Fruit fly (Drosophila melanogaster): ENCODE results near the gene RhoGAP15B.

Gene RhoGAP15B

dm6 chrX:16930465-16931286, 12.4 kb upstream of the RhoGAP15B start (continued):
- no peak for TF ChIP-seq trh (GFP tag; optimal IDR thresholded peaks at IDR 0.05)
- no peak for TF ChIP-seq NC2β (GFP tag; optimal IDR thresholded peaks at IDR 0.05)
- TF ChIP-seq MTF-1 (GFP tag; optimal IDR thresholded peaks at IDR 0.05; ENCODE audit: borderline replicate concordance) = peak; percentile 29
- peak; percentile 60 for TF ChIP-seq CG3847 (GFP tag; IDR thresholded peaks at IDR 0.05)
- no peak for TF ChIP-seq grn (GFP tag; optimal IDR thresholded peaks at IDR 0.05)
- TF ChIP-seq HHEX (GFP tag; optimal IDR thresholded peaks at IDR 0.05) = peak; percentile 68
- peak; percentile 3 for TF ChIP-seq CG2202 (tag; optimal IDR thresholded peaks at IDR 0.05)
- TF ChIP-seq MBD-R2 (GFP tag; IDR thresholded peaks at IDR 0.05) = peak; percentile 27; the same call in 1 of the 2 replicates
- TF ChIP-seq Atf3 (GFP tag; optimal IDR thresholded peaks at IDR 0.05) = no peak
- TF ChIP-seq sim (GFP tag; IDR thresholded peaks at IDR 0.05) = 0 out of 2 replicates have a peak, but pooled peaks have one; percentile 22
- TF ChIP-seq sc (optimal IDR thresholded peaks at IDR 0.05) = no peak
- TF ChIP-seq sc (GFP tag; optimal IDR thresholded peaks at IDR 0.05) = peak; percentile 17
- peak; percentile 75 for TF ChIP-seq ttk (GFP tag; IDR thresholded peaks at IDR 0.05)
- peak; percentile 1 for TF ChIP-seq Max (GFP tag; optimal IDR thresholded peaks at IDR 0.05)
- no peak for TF ChIP-seq CG8944 (GFP tag; optimal IDR thresholded peaks at IDR 0.05)
- peak; percentile 57 for TF ChIP-seq lilli (GFP tag; optimal IDR thresholded peaks at IDR 0.05)
- peak; percentile 55 for TF ChIP-seq CG18476 (GFP tag; optimal IDR thresholded peaks at IDR 0.05)
- peak; percentile 4 for TF ChIP-seq B-H2 (GFP tag; optimal IDR thresholded peaks at IDR 0.05)
- TF ChIP-seq CG10959 (GFP tag; IDR thresholded peaks at IDR 0.05) = 0 out of 2 replicates have a peak, but pooled peaks have one; percentile 27
- TF ChIP-seq Kr (GFP tag; optimal IDR thresholded peaks at IDR 0.05) = no peak
- TF ChIP-seq CG13123 (GFP tag; optimal IDR thresholded peaks at IDR 0.05) = no peak
- no peak for TF ChIP-seq tio (GFP tag; optimal IDR thresholded peaks at IDR 0.05)
- no peak for TF ChIP-seq CG10654 (GFP tag; optimal IDR thresholded peaks at IDR 0.05)
- TF ChIP-seq D19A (tag; optimal IDR thresholded peaks at IDR 0.05) = peak; percentile 48
- peak; percentile 66 for TF ChIP-seq CG3281 (GFP tag; optimal IDR thresholded peaks at IDR 0.05)
- TF ChIP-seq eyg (GFP tag; optimal IDR thresholded peaks at IDR 0.05) = no peak
- no peak for TF ChIP-seq CG9876 (GFP tag; optimal IDR thresholded peaks at IDR 0.05)
- TF ChIP-seq CG14050 (GFP tag; IDR thresholded peaks at IDR 0.05) = peak; percentile 45; the same call in 2 of the 3 replicates
- TF ChIP-seq ara (GFP tag; IDR thresholded peaks at IDR 0.05) = peak; percentile 57; the same call in 1 of the 2 replicates
- TF ChIP-seq pzg (GFP tag; optimal IDR thresholded peaks at IDR 0.05) = no peak
- peak; percentile 37 for TF ChIP-seq CG3407 (GFP tag; optimal IDR thresholded peaks at IDR 0.05)
- TF ChIP-seq Pdp1 (GFP tag; optimal IDR thresholded peaks at IDR 0.05) = peak; percentile 25 to 30
- TF ChIP-seq dmrt11E (tag; optimal IDR thresholded peaks at IDR 0.05) = peak; percentile 31
- no peak; the same call in 2 of the 3 replicates for TF ChIP-seq ci (GFP tag; IDR thresholded peaks at IDR 0.05)
- TF ChIP-seq da (GFP tag; optimal IDR thresholded peaks at IDR 0.05) = no peak
- TF ChIP-seq CG2712 (tag; optimal IDR thresholded peaks at IDR 0.05) = peak; percentile 72
- TF ChIP-seq lola (GFP tag; optimal IDR thresholded peaks at IDR 0.05) = peak in 1 of 3 experiments; percentile 25
- no peak for TF ChIP-seq CG3163 (GFP tag; optimal IDR thresholded peaks at IDR 0.05)
- TF ChIP-seq CG4424 (GFP tag; optimal IDR thresholded peaks at IDR 0.05) = peak; percentile 64
- TF ChIP-seq Xrp1 (GFP tag; IDR thresholded peaks at IDR 0.05) = peak; percentile 76
- TF ChIP-seq TFAM (GFP tag; optimal IDR thresholded peaks at IDR 0.05) = no peak
- peak; percentile 59; the same call in 1 of the 3 replicates for TF ChIP-seq Mrtf (GFP tag; IDR thresholded peaks at IDR 0.05)
- no peak for TF ChIP-seq pros (GFP tag; optimal IDR thresholded peaks at IDR 0.05)
- no peak for TF ChIP-seq inv (GFP tag; IDR thresholded peaks at IDR 0.05; ENCODE audit: partially characterized antibody)
- no peak for TF ChIP-seq usp (GFP tag; optimal IDR thresholded peaks at IDR 0.05)
- no peak for TF ChIP-seq CG3995 (GFP tag; optimal IDR thresholded peaks at IDR 0.05)
- TF ChIP-seq seq (GFP tag; IDR thresholded peaks at IDR 0.05) = peak; percentile 32; the same call in 1 of the 2 replicates
- TF ChIP-seq Hand (GFP tag; optimal IDR thresholded peaks at IDR 0.05) = no peak
- TF ChIP-seq Hr51 (GFP tag; optimal IDR thresholded peaks at IDR 0.05) = peak in 1 of 2 experiments; percentile 72

All from whole organism, embryonic.